Worm (Caenorhabditis elegans) whole organism, young adult: ENCODE data around the gene taf-2.

Experiments used
- C17E4.6 ChIP-seq: fragments of 200-800 bp; sonication (Bioruptor generic); IDR thresholded peaks from 2 replicates; pipeline ENCODE4 v1.3.6; 2022; ENCODE audit warnings: missing genetic modification reagents, missing genetic modification characterization, missing compliant biosample characterization
- D2030.7 ChIP-seq: fragments of 200-800 bp; sonication (Bioruptor generic); IDR thresholded peaks from 2 replicates; pipeline ENCODE4 v1.3.6; 2022; ENCODE audit warnings: missing genetic modification reagents, missing genetic modification characterization, missing compliant biosample characterization
- F10E7.11 ChIP-seq: sonication (generic microtip); optimal IDR thresholded peaks from 2 replicates; lab custom pipeline; 2017; ENCODE audit warnings: mild to moderate bottlenecking, missing genetic modification characterization, moderate library complexity, missing compliant biosample characterization
- F22D6.2 ChIP-seq: sonication (generic microtip); optimal IDR thresholded peaks from 2 replicates; lab custom pipeline; 2016; ENCODE audit warnings: mild to moderate bottlenecking, missing genetic modification characterization, missing compliant biosample characterization
- F49E8.2 ChIP-seq: sonication (generic microtip); optimal IDR thresholded peaks from 3 replicates; lab custom pipeline; 2017; ENCODE audit warnings: missing genetic modification characterization, mild to moderate bottlenecking, missing compliant biosample characterization, antibody characterized with exemption, moderate library complexity; ENCODE audit not compliant: insufficient read depth
- F57A8.1 ChIP-seq: fragments of 200-800 bp; sonication (Bioruptor generic); optimal IDR thresholded peaks from 2 replicates; lab custom pipeline; 2018; ENCODE audit warnings: mild to moderate bottlenecking, missing genetic modification characterization, moderate library complexity, missing compliant biosample characterization
- F57C9.4 ChIP-seq: sonication (generic microtip); optimal IDR thresholded peaks from 2 replicates; lab custom pipeline; 2017; ENCODE audit warnings: mild to moderate bottlenecking, missing genetic modification characterization, missing compliant biosample characterization
- K12H6.12 ChIP-seq: fragments of 200-800 bp; sonication (Bioruptor generic); optimal IDR thresholded peaks from 2 replicates; lab custom pipeline; 2018; ENCODE audit warnings: mild to moderate bottlenecking, missing genetic modification characterization, missing compliant biosample characterization
- T07F8.4 ChIP-seq: sonication (generic microtip); optimal IDR thresholded peaks from 2 replicates; lab custom pipeline; 2016; ENCODE audit warnings: mild to moderate bottlenecking, missing genetic modification characterization, moderate library complexity, missing compliant biosample characterization
- T26A5.8 ChIP-seq: sonication (generic microtip); optimal IDR thresholded peaks from 2 replicates; lab custom pipeline; 2016; ENCODE audit warnings: missing genetic modification characterization, missing compliant biosample characterization
- Y67H2A.10 ChIP-seq: fragments of 200-800 bp; sonication (Bioruptor generic); conservative IDR thresholded peaks from 2 replicates; pipeline ENCODE4 v1.3.6; 2022; ENCODE audit warnings: missing genetic modification reagents, missing genetic modification characterization, missing compliant biosample characterization
- Y79H2A.3 ChIP-seq: fragments of 200-800 bp; sonication (Bioruptor generic); conservative IDR thresholded peaks from 2 replicates; pipeline ENCODE4 v1.3.6; 2022; ENCODE audit warnings: missing genetic modification reagents, missing genetic modification characterization, missing compliant biosample characterization
- akir-1 ChIP-seq: fragments of 200-800 bp; sonication (Bioruptor generic); optimal IDR thresholded peaks from 2 replicates; lab custom pipeline; 2018; ENCODE audit warnings: mild to moderate bottlenecking, missing genetic modification characterization, moderate library complexity, missing compliant biosample characterization
- attf-5 ChIP-seq: fragments of 200-800 bp; sonication (Bioruptor generic); optimal IDR thresholded peaks from 2 replicates; lab custom pipeline; 2018; ENCODE audit warnings: mild to moderate bottlenecking, missing genetic modification characterization, missing compliant biosample characterization
- bed-2 ChIP-seq: fragments of 200-800 bp; sonication (Bioruptor generic); IDR thresholded peaks from 2 replicates; pipeline ENCODE4 v1.3.6; 2022; ENCODE audit warnings: missing genetic modification reagents, missing genetic modification characterization, missing compliant biosample characterization
- ceh-100 ChIP-seq: fragments of 200-800 bp; sonication (Bioruptor generic); IDR thresholded peaks from 2 replicates; pipeline ENCODE4 v1.3.6; 2022; ENCODE audit warnings: missing genetic modification reagents, missing genetic modification characterization, missing compliant biosample characterization
- ceh-27 ChIP-seq: fragments of 200-800 bp; sonication (Bioruptor generic); optimal IDR thresholded peaks from 2 replicates; lab custom pipeline; 2018; ENCODE audit warnings: mild to moderate bottlenecking, missing genetic modification characterization, moderate library complexity, missing compliant biosample characterization
- ceh-91 ChIP-seq: fragments of 200-800 bp; sonication (Bioruptor generic); IDR thresholded peaks from 2 replicates; pipeline ENCODE4 v1.3.6; 2022; ENCODE audit warnings: missing genetic modification reagents, missing genetic modification characterization, missing compliant biosample characterization
- chd-7 ChIP-seq: sonication (generic microtip); optimal IDR thresholded peaks from 2 replicates; lab custom pipeline; 2016; ENCODE audit warnings: mild to moderate bottlenecking, missing genetic modification characterization, moderate library complexity, missing compliant biosample characterization
- die-1 ChIP-seq: sonication (generic microtip); optimal IDR thresholded peaks from 2 replicates; lab custom pipeline; 2016; ENCODE audit warnings: missing genotype, mild to moderate bottlenecking, missing genetic modification characterization, missing compliant biosample characterization
- efl-1 ChIP-seq: fragments of 150-350 bp; optimal IDR thresholded peaks from 2 replicates; lab custom pipeline; 2014; ENCODE audit warnings: missing biosample characterization, missing genetic modification reagents, missing genetic modification characterization
- egl-44 ChIP-seq: fragments of 200-800 bp; sonication (Bioruptor generic); IDR thresholded peaks from 2 replicates; pipeline ENCODE4 v1.3.6; 2022; ENCODE audit warnings: missing genetic modification reagents, missing genetic modification characterization, missing compliant biosample characterization
- egrh-3 ChIP-seq: fragments of 200-800 bp; sonication (Bioruptor generic); IDR thresholded peaks from 2 replicates; pipeline ENCODE4 v1.3.6; 2022; ENCODE audit warnings: missing genetic modification reagents, missing genetic modification characterization, missing compliant biosample characterization
- ekl-4 ChIP-seq: fragments of 200-800 bp; sonication (Bioruptor generic); IDR thresholded peaks from 2 replicates; pipeline ENCODE4 v1.3.6; 2022; ENCODE audit warnings: missing genetic modification reagents, missing genetic modification characterization, missing compliant biosample characterization
- ets-4 ChIP-seq: fragments of 200-800 bp; sonication (Bioruptor generic); optimal IDR thresholded peaks from 2 replicates; lab custom pipeline; 2018; ENCODE audit warnings: mild to moderate bottlenecking, missing genetic modification characterization, missing compliant biosample characterization
- gei-17 ChIP-seq: fragments of 200-800 bp; sonication (Bioruptor generic); optimal IDR thresholded peaks from 2 replicates; lab custom pipeline; 2018; ENCODE audit warnings: mild to moderate bottlenecking, missing genetic modification characterization, missing compliant biosample characterization
- hmg-20 ChIP-seq: fragments of 200-800 bp; sonication (Bioruptor generic); IDR thresholded peaks from 2 replicates; pipeline ENCODE4 v1.3.6; 2022; ENCODE audit warnings: missing genetic modification reagents, missing genetic modification characterization, missing compliant biosample characterization
- hsf-1 ChIP-seq: fragments of 200-800 bp; sonication (Bioruptor generic); IDR thresholded peaks from 2 replicates; pipeline ENCODE4 v1.3.6; 2022; ENCODE audit warnings: missing genetic modification reagents, missing genetic modification characterization, missing compliant biosample characterization
- lag-1 ChIP-seq: fragments of 200-800 bp; sonication (Bioruptor generic); IDR thresholded peaks from 2 replicates; pipeline ENCODE4 v1.3.6; 2022; ENCODE audit warnings: missing genetic modification reagents, missing genetic modification characterization, missing compliant biosample characterization
- lin-26 ChIP-seq: fragments of 200-800 bp; sonication (Bioruptor generic); IDR thresholded peaks from 2 replicates; pipeline ENCODE4 v1.3.6; 2022; ENCODE audit warnings: missing genetic modification reagents, missing genetic modification characterization, missing compliant biosample characterization
- lin-40 ChIP-seq: sonication (generic microtip); optimal IDR thresholded peaks from 2 replicates; lab custom pipeline; 2016; ENCODE audit warnings: missing genetic modification characterization, mild to moderate bottlenecking, missing compliant biosample characterization, missing genotype, missing genetic modification reagents
- lsl-1 ChIP-seq: fragments of 200-800 bp; sonication (Bioruptor generic); optimal IDR thresholded peaks from 2 replicates; lab custom pipeline; 2018; ENCODE audit warnings: mild to moderate bottlenecking, missing genetic modification characterization, moderate library complexity, missing compliant biosample characterization
- madf-3 ChIP-seq: fragments of 200-800 bp; sonication (Bioruptor generic); IDR thresholded peaks from 2 replicates; pipeline ENCODE4 v1.3.6; 2022; ENCODE audit warnings: missing genetic modification reagents, missing genetic modification characterization, missing compliant biosample characterization
- madf-6 ChIP-seq: fragments of 200-800 bp; sonication (Bioruptor generic); IDR thresholded peaks from 2 replicates; pipeline ENCODE4 v1.3.6; 2022; ENCODE audit warnings: missing genetic modification reagents, missing genetic modification characterization, missing compliant biosample characterization
- mel-28 ChIP-seq: sonication (generic microtip); optimal IDR thresholded peaks from 2 replicates; lab custom pipeline; 2016; ENCODE audit warnings: borderline replicate concordance, mild to moderate bottlenecking, missing genetic modification characterization, missing compliant biosample characterization
- mxl-1 ChIP-seq: sonication (generic microtip); optimal IDR thresholded peaks from 2 replicates; lab custom pipeline; 2016; ENCODE audit warnings: missing genetic modification characterization, missing compliant biosample characterization
- nfyb-1 ChIP-seq: fragments of 200-800 bp; sonication (Bioruptor generic); IDR thresholded peaks from 2 replicates; pipeline ENCODE4 v1.3.6; 2022; ENCODE audit warnings: missing genetic modification reagents, missing genetic modification characterization, missing compliant biosample characterization
- nhr-120 ChIP-seq: fragments of 200-800 bp; sonication (Bioruptor generic); IDR thresholded peaks from 2 replicates; pipeline ENCODE4 v1.3.6; 2022; ENCODE audit warnings: missing genetic modification characterization, missing compliant biosample characterization
- nhr-179 ChIP-seq: sonication (generic microtip); optimal IDR thresholded peaks from 2 replicates; lab custom pipeline; 2016; ENCODE audit warnings: mild to moderate bottlenecking, missing genetic modification characterization, missing compliant biosample characterization
- rcor-1 ChIP-seq: fragments of 200-800 bp; sonication (Bioruptor generic); IDR thresholded peaks from 2 replicates; pipeline ENCODE4 v1.3.6; 2022; ENCODE audit warnings: missing genetic modification reagents, missing genetic modification characterization, missing compliant biosample characterization
- repo-1 ChIP-seq: sonication (generic microtip); optimal IDR thresholded peaks from 2 replicates; lab custom pipeline; 2017; ENCODE audit warnings: mild to moderate bottlenecking, missing genetic modification characterization, missing compliant biosample characterization
- sea-2 ChIP-seq: fragments of 200-800 bp; sonication (Bioruptor generic); IDR thresholded peaks from 2 replicates; pipeline ENCODE4 v1.3.6; 2022; ENCODE audit warnings: missing genetic modification characterization, missing compliant biosample characterization
- snpc-3.4 ChIP-seq: sonication (generic microtip); optimal IDR thresholded peaks from 2 replicates; lab custom pipeline; 2017; ENCODE audit warnings: missing genetic modification characterization, mild to moderate bottlenecking, missing compliant biosample characterization, antibody characterized with exemption, moderate library complexity, missing genotype, missing genetic modification reagents
- snpc-4 ChIP-seq, 5 experiments: fragments of 150-350 bp in 1 of 5; sonication (generic microtip) in 4 of 5; optimal IDR thresholded peaks; 2 replicates each; lab custom pipeline; 2014 to 2018; ENCODE audit warnings: missing genetic modification characterization in 5 of 5, missing biosample characterization in 3 of 5, antibody characterized with exemption in 2 of 5, mild to moderate bottlenecking in 2 of 5, missing compliant biosample characterization in 2 of 5, missing genotype in 2 of 5, moderate library complexity in 2 of 5, missing genetic modification reagents in 1 of 5
- unc-130 ChIP-seq: sonication (generic microtip); optimal IDR thresholded peaks from 2 replicates; lab custom pipeline; 2016; ENCODE audit warnings: missing genetic modification reagents, missing genetic modification characterization, missing compliant biosample characterization
- ztf-18 ChIP-seq: sonication (generic microtip); optimal IDR thresholded peaks from 2 replicates; lab custom pipeline; 2016; ENCODE audit warnings: missing genotype, mild to moderate bottlenecking, missing genetic modification characterization, missing compliant biosample characterization
- ztf-6 ChIP-seq: fragments of 200-800 bp; sonication (Bioruptor generic); IDR thresholded peaks from 2 replicates; pipeline ENCODE4 v1.3.6; 2022; ENCODE audit warnings: missing genetic modification reagents, missing genetic modification characterization, missing compliant biosample characterization

The taf-2 gene

DNA sequence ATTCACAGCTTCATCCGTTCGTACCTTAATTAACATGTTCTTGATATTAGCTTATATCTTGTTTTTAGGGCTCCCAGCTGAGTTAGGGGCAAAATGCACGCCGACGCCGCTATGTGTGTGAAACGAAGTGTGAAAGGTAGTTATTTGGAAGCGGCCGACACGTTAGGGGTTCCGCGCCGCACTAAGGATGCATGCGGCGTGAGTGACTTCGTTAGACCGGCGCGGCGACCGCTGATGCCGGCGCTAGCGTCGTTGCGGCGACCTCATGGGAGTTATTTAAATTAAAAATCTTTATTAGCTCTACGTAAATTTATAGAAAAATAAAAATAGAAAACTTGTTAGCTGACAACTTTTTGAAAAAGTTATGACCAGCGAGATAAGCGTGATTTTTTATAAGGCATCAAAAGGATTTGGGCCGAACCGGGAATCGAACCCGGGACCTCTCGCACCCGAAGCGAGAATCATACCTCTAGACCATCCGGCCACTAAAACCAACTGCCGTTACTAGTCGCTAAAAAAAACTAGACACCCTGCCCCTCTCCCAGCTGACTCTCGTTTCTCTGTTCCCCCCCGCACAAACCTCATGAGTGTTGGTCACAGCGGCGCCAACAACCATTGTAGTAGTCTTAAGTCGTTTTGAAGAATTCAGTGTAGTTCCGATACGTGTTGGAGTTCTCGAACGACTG lies 41.5 kb downstream of the taf-2 start:
- no peak for TF ChIP-seq efl-1 (GFP tag; lab: Kevin White, UChicago)
- no peak for TF ChIP-seq ekl-4
- TF ChIP-seq T26A5.8 (tag; lab: Kevin White, UChicago): peak; percentile 37
- TF ChIP-seq rcor-1 (GFP tag; lab: Robert Waterston, UW): no peak; the same call in 1 of the 2 replicates
- TF ChIP-seq ets-4: no peak
- 0 out of 2 replicates have a peak, but pooled peaks have one; percentile 47 for TF ChIP-seq madf-6 (GFP tag; lab: Robert Waterston, UW)
- no peak for TF ChIP-seq C17E4.6
- TF ChIP-seq ceh-27: peak; percentile 41
- TF ChIP-seq lin-40 (tag; lab: Kevin White, UChicago): no peak
- peak; percentile 82 for TF ChIP-seq nfyb-1
- TF ChIP-seq ceh-100 (GFP tag; lab: Robert Waterston, UW): peak; percentile 22; the same call in 1 of the 2 replicates
- TF ChIP-seq K12H6.12 (tag; lab: Kevin White, UChicago): peak; percentile 18
- no peak for TF ChIP-seq F57A8.1 (GFP tag; lab: Kevin White, UChicago)
- no peak for TF ChIP-seq akir-1 (GFP tag; lab: Kevin White, UChicago)
- no peak for TF ChIP-seq bed-2
- no peak for TF ChIP-seq unc-130
- TF ChIP-seq hsf-1 (GFP tag; lab: Robert Waterston, UW): no peak
- no peak for TF ChIP-seq madf-3 (GFP tag; lab: Robert Waterston, UW)
- TF ChIP-seq Y79H2A.3 (GFP tag; lab: Robert Waterston, UW): no peak
- TF ChIP-seq T07F8.4 (tag; lab: Kevin White, UChicago): peak; percentile 71
- no peak for TF ChIP-seq F49E8.2 (tag; lab: Kevin White, UChicago)
- TF ChIP-seq egl-44 (GFP tag; lab: Robert Waterston, UW): no peak
- TF ChIP-seq lin-26 (GFP tag; lab: Robert Waterston, UW): peak; percentile 93
- TF ChIP-seq ztf-6: no peak
- peak; percentile 32 for TF ChIP-seq attf-5 (GFP tag; lab: Kevin White, UChicago)
- no peak for TF ChIP-seq lag-1 (GFP tag; lab: Robert Waterston, UW)
- TF ChIP-seq gei-17 (GFP tag; lab: Kevin White, UChicago): peak; percentile 0
- no peak for TF ChIP-seq F22D6.2
- TF ChIP-seq D2030.7 (GFP tag; lab: Robert Waterston, UW): peak; percentile 57; the same call in 1 of the 2 replicates
- TF ChIP-seq mxl-1 (tag; lab: Kevin White, UChicago): peak; percentile 76
- TF ChIP-seq ztf-18: peak; percentile 51
- TF ChIP-seq snpc-3.4 (tag; lab: Kevin White, UChicago): peak; percentile 65
- TF ChIP-seq ceh-91 (GFP tag; lab: Robert Waterston, UW): no peak
- no peak for TF ChIP-seq mel-28 (tag; lab: Kevin White, UChicago)
- TF ChIP-seq sea-2 (GFP tag; lab: Robert Waterston, UW): no peak
- TF ChIP-seq Y67H2A.10 (GFP tag; lab: Robert Waterston, UW): 0 out of 2 replicates have a peak, but pooled peaks have one; percentile 16
- no peak for TF ChIP-seq repo-1
- TF ChIP-seq die-1 (tag; lab: Kevin White, UChicago): peak; percentile 85
- peak; percentile 31 for TF ChIP-seq lsl-1 (GFP tag; lab: Kevin White, UChicago)
- TF ChIP-seq F10E7.11: no peak
- 0 out of 2 replicates have a peak, but pooled peaks have one; percentile 41 for TF ChIP-seq hmg-20 (GFP tag; lab: Robert Waterston, UW)
- TF ChIP-seq nhr-179 (tag; lab: Kevin White, UChicago): no peak
- TF ChIP-seq nhr-120 (GFP tag; lab: Robert Waterston, UW): no peak
- TF ChIP-seq snpc-4 (GFP tag; optimal IDR thresholded peaks at IDR 0.05; lab: Kevin White, UChicago): peak; percentile 78
- peak in 3 of 4 experiments; percentile 61 to 94 (median 87) for TF ChIP-seq snpc-4 (tag; optimal IDR thresholded peaks at IDR 0.05; lab: Kevin White, UChicago)
- no peak for TF ChIP-seq F57C9.4 (tag; lab: Kevin White, UChicago)
- TF ChIP-seq chd-7 (tag; lab: Kevin White, UChicago): peak; percentile 59
- TF ChIP-seq egrh-3 (GFP tag; lab: Robert Waterston, UW): peak; percentile 21; the same call in 1 of the 2 replicates
